Worm (Caenorhabditis elegans) whole organism, L3 larva: ENCODE data around the gene enri-1.

Source experiments
- R02D3.7 ChIP-seq: fragments of 150-350 bp; optimal IDR thresholded peaks from 2 replicates; lab custom pipeline; 2014; ENCODE audit warnings: missing biosample characterization, missing genetic modification characterization
- ZK546.5 ChIP-seq: sonication (generic microtip); optimal IDR thresholded peaks from 2 replicates; lab custom pipeline; 2017; ENCODE audit warnings: missing biosample characterization, missing genetic modification characterization
- ama-1 ChIP-seq: fragments of 150-350 bp; optimal IDR thresholded peaks from 2 replicates; lab custom pipeline; 2018
- ceh-16 ChIP-seq: sonication (generic microtip); optimal IDR thresholded peaks from 2 replicates; lab custom pipeline; 2017; ENCODE audit warnings: missing biosample characterization, missing genetic modification characterization
- ceh-28 ChIP-seq: fragments of 150-350 bp; optimal IDR thresholded peaks from 2 replicates; lab custom pipeline; 2014; ENCODE audit warnings: missing biosample characterization, missing genetic modification reagents, missing genetic modification characterization
- ceh-82 ChIP-seq: fragments of 150-350 bp; optimal IDR thresholded peaks from 2 replicates; lab custom pipeline; 2014; ENCODE audit warnings: missing biosample characterization, missing genetic modification characterization
- ceh-9 ChIP-seq: sonication (generic microtip); optimal IDR thresholded peaks from 2 replicates; lab custom pipeline; 2018; ENCODE audit warnings: missing biosample characterization, missing genetic modification characterization
- daf-12 ChIP-seq: fragments of 150-350 bp; optimal IDR thresholded peaks from 2 replicates; lab custom pipeline; 2014; ENCODE audit warnings: missing biosample characterization, missing genetic modification reagents, missing genetic modification characterization
- egl-5 ChIP-seq: fragments of 150-350 bp; optimal IDR thresholded peaks from 2 replicates; lab custom pipeline; 2017; ENCODE audit warnings: missing biosample characterization, missing genetic modification reagents, missing genetic modification characterization, inconsistent platforms
- elt-2 ChIP-seq: sonication (generic microtip); optimal IDR thresholded peaks from 2 replicates; lab custom pipeline; 2016; ENCODE audit warnings: missing genetic modification reagents, mild to moderate bottlenecking, missing genetic modification characterization, missing compliant biosample characterization
- elt-3 ChIP-seq, 3 experiments: fragments of 150-350 bp in 1 of 3; sonication (generic microtip) in 2 of 3; optimal IDR thresholded peaks; 2 replicates in 2 of 3; 4 replicates in 1 of 3; lab custom pipeline; 2014 to 2017; ENCODE audit warnings: missing biosample characterization in 3 of 3, missing genetic modification characterization in 3 of 3
- eor-1 ChIP-seq, 2 experiments: fragments of 150-350 bp; optimal IDR thresholded peaks; 2 replicates each; lab custom pipeline; 2014 to 2018; ENCODE audit warnings: missing biosample characterization in 2 of 2, missing genetic modification characterization in 2 of 2
- fkh-2 ChIP-seq: fragments of 150-350 bp; optimal IDR thresholded peaks from 2 replicates; lab custom pipeline; 2014; ENCODE audit warnings: missing biosample characterization, missing genetic modification reagents, missing genetic modification characterization
- fos-1 ChIP-seq: fragments of 150-350 bp; optimal IDR thresholded peaks from 2 replicates; lab custom pipeline; 2014; ENCODE audit warnings: missing biosample characterization, missing genetic modification characterization
- hmg-11 ChIP-seq: sonication (generic microtip); optimal IDR thresholded peaks from 2 replicates; lab custom pipeline; 2016; ENCODE audit warnings: missing genetic modification characterization, missing compliant biosample characterization
- jun-1 ChIP-seq: fragments of 150-350 bp; optimal IDR thresholded peaks from 2 replicates; lab custom pipeline; 2014; ENCODE audit warnings: missing biosample characterization, missing genetic modification reagents, missing genetic modification characterization
- lin-15B ChIP-seq: fragments of 150-350 bp; optimal IDR thresholded peaks from 2 replicates; lab custom pipeline; 2014; ENCODE audit warnings: missing biosample characterization, missing genetic modification characterization
- lin-39 ChIP-seq: fragments of 150-350 bp; optimal IDR thresholded peaks from 2 replicates; lab custom pipeline; 2018; ENCODE audit warnings: missing biosample characterization, missing genetic modification reagents, missing genetic modification characterization
- lsy-12 ChIP-seq: sonication (generic microtip); optimal IDR thresholded peaks from 2 replicates; lab custom pipeline; 2016; ENCODE audit warnings: mild to moderate bottlenecking, missing genetic modification characterization, missing compliant biosample characterization
- nfya-1 ChIP-seq: sonication (generic microtip); optimal IDR thresholded peaks from 2 replicates; lab custom pipeline; 2017; ENCODE audit warnings: missing genetic modification characterization, mild to moderate bottlenecking, missing compliant biosample characterization, antibody characterized with exemption, moderate library complexity; ENCODE audit not compliant: insufficient read depth
- nhr-11 ChIP-seq: fragments of 150-350 bp; optimal IDR thresholded peaks from 2 replicates; lab custom pipeline; 2014; ENCODE audit warnings: missing biosample characterization, missing genetic modification characterization
- nhr-12 ChIP-seq: fragments of 150-350 bp; optimal IDR thresholded peaks from 2 replicates; lab custom pipeline; 2014; ENCODE audit warnings: missing biosample characterization, missing genetic modification characterization
- nhr-23 ChIP-seq: fragments of 150-350 bp; optimal IDR thresholded peaks from 2 replicates; lab custom pipeline; 2014; ENCODE audit warnings: missing biosample characterization, missing genetic modification reagents, missing genetic modification characterization
- nhr-237 ChIP-seq: fragments of 150-350 bp; optimal IDR thresholded peaks from 2 replicates; lab custom pipeline; 2014; ENCODE audit warnings: missing biosample characterization, missing genetic modification characterization
- nhr-25 ChIP-seq: sonication (generic microtip); optimal IDR thresholded peaks from 2 replicates; lab custom pipeline; 2017; ENCODE audit warnings: missing biosample characterization, missing genetic modification characterization
- nhr-28 ChIP-seq: fragments of 150-350 bp; optimal IDR thresholded peaks from 2 replicates; lab custom pipeline; 2014; ENCODE audit warnings: missing biosample characterization, missing genetic modification characterization
- nhr-43 ChIP-seq: sonication (generic microtip); optimal IDR thresholded peaks from 2 replicates; lab custom pipeline; 2016; ENCODE audit warnings: mild to moderate bottlenecking, missing genetic modification characterization, missing compliant biosample characterization; ENCODE audit not compliant: poor library complexity, severe bottlenecking
- nhr-67 ChIP-seq: fragments of 150-350 bp; optimal IDR thresholded peaks from 2 replicates; lab custom pipeline; 2014; ENCODE audit warnings: missing biosample characterization, missing genetic modification characterization
- nhr-76 ChIP-seq: fragments of 150-350 bp; sonication (generic microtip); optimal IDR thresholded peaks from 5 replicates; lab custom pipeline; 2014; ENCODE audit warnings: missing biosample characterization, missing genetic modification characterization
- nhr-77 ChIP-seq: fragments of 150-350 bp; optimal IDR thresholded peaks from 2 replicates; lab custom pipeline; 2014; ENCODE audit warnings: missing biosample characterization, missing genetic modification characterization
- pha-4 ChIP-seq: fragments of 150-350 bp; optimal IDR thresholded peaks from 2 replicates; lab custom pipeline; 2014; ENCODE audit warnings: missing biosample characterization, missing genetic modification reagents, missing genetic modification characterization
- pqm-1 ChIP-seq: fragments of 150-350 bp; optimal IDR thresholded peaks from 2 replicates; lab custom pipeline; 2017; ENCODE audit warnings: missing biosample characterization, missing genetic modification characterization, inconsistent platforms
- sea-2 ChIP-seq: fragments of 150-350 bp; sonication (generic microtip); optimal IDR thresholded peaks from 4 replicates; lab custom pipeline; 2014; ENCODE audit warnings: missing biosample characterization, missing genetic modification reagents, missing genetic modification characterization
- snpc-4 ChIP-seq: fragments of 150-350 bp; optimal IDR thresholded peaks from 2 replicates; lab custom pipeline; 2014; ENCODE audit warnings: missing biosample characterization, missing genetic modification characterization
- tbx-2 ChIP-seq: sonication (generic microtip); optimal IDR thresholded peaks from 2 replicates; lab custom pipeline; 2016; ENCODE audit warnings: mild to moderate bottlenecking, missing genetic modification characterization, missing compliant biosample characterization
- unc-39 ChIP-seq: sonication (generic microtip); optimal IDR thresholded peaks from 4 replicates; lab custom pipeline; 2017; ENCODE audit warnings: missing biosample characterization, missing genetic modification characterization
- zag-1 ChIP-seq: fragments of 150-350 bp; optimal IDR thresholded peaks from 2 replicates; lab custom pipeline; 2014; ENCODE audit warnings: missing biosample characterization, missing genetic modification characterization
- ztf-11 ChIP-seq: fragments of 150-350 bp; optimal IDR thresholded peaks from 2 replicates; lab custom pipeline; 2014; ENCODE audit warnings: missing biosample characterization, missing genetic modification characterization

The enri-1 gene

DNA sequence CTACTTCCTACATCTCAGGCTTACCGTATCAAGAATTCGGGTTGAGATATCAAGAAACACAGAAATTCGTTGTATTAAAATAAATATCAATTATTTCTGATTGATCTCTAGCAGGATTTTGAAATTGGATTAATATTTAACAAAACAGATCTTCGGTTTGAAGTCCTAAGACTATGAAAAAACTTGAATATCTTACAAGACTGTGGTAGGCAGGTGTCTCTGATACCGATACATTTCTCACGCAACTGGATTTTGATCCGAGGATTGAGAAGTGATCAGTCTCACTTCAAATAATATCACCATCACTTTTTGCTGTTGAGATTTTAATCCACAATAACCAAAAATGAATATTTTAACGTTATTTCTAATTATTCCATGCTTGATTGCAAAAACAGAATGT, 5.3 kb upstream of the enri-1 start, which contains the start of gene F43C11.4:
F43C11.4 (plus strand) TSS at position 301 of the 400 bp plus-strand sequence.
- TF ChIP-seq nfya-1 (tag; lab: Kevin White, UChicago): no peak

ce11 chrII:2342004-2342479, 627 bp upstream of the enri-1 start, which contains the start of gene F43C11.6:
Gene F43C11.6 (plus strand): TSS chrII:2342429.
- TF ChIP-seq ceh-16 (tag; lab: Kevin White, UChicago) (no peak), pha-4 (tag; lab: Kevin White, UChicago) (peak; percentile 59), unc-39 (tag; lab: Kevin White, UChicago) (no peak), lin-15B (peak; percentile 63), tbx-2 (no peak), nhr-23 (tag; lab: Kevin White, UChicago) (peak; percentile 9), R02D3.7 (tag; lab: Kevin White, UChicago) (peak; percentile 87), lin-39 (peak; percentile 37), elt-2 (tag; lab: Kevin White, UChicago) (peak; percentile 21), nfya-1 (tag; lab: Kevin White, UChicago) (peak; percentile 51), egl-5 (tag; lab: Kevin White, UChicago) (peak; percentile 21)

ce11 chrII:2340974-2341373, 441 bp downstream of the enri-1 start:
- TF ChIP-seq ceh-16 (tag; lab: Kevin White, UChicago): peak; percentile 16
- TF ChIP-seq ama-1: no peak
- TF ChIP-seq snpc-4: no peak
- peak; percentile 42 for TF ChIP-seq hmg-11 (tag; lab: Kevin White, UChicago)
- TF ChIP-seq elt-2 (tag; lab: Kevin White, UChicago): peak; percentile 5
- TF ChIP-seq pqm-1 (tag; lab: Kevin White, UChicago): no peak
- peak; percentile 14 for TF ChIP-seq nfya-1 (tag; lab: Kevin White, UChicago)
- TF ChIP-seq fkh-2 (tag; lab: Kevin White, UChicago): no peak

- TF ChIP-seq ceh-82 (tag; lab: Kevin White, UChicago) (no peak), nhr-28 (tag; lab: Kevin White, UChicago) (no peak), nhr-76 (tag; lab: Kevin White, UChicago) (no peak), nhr-43 (tag; lab: Kevin White, UChicago) (no peak), pqm-1 (tag; lab: Kevin White, UChicago) (no peak), ZK546.5 (tag; lab: Kevin White, UChicago) (no peak), tbx-2 (no peak), nhr-67 (tag; lab: Kevin White, UChicago) (no peak), ceh-9 (no peak), nhr-12 (tag; lab: Kevin White, UChicago) (no peak), nhr-11 (tag; lab: Kevin White, UChicago) (no peak), nfya-1 (tag; lab: Kevin White, UChicago) (no peak), nhr-237 (tag; lab: Kevin White, UChicago) (no peak), jun-1 (tag; lab: Kevin White, UChicago) (no peak), ztf-11 (no peak), nhr-77 (tag; lab: Kevin White, UChicago) (no peak), lsy-12 (tag; lab: Kevin White, UChicago) (no peak)
Observed at ce11 chrII:2336177-2336576, 5.2 kb downstream of the enri-1 start.

DNA sequence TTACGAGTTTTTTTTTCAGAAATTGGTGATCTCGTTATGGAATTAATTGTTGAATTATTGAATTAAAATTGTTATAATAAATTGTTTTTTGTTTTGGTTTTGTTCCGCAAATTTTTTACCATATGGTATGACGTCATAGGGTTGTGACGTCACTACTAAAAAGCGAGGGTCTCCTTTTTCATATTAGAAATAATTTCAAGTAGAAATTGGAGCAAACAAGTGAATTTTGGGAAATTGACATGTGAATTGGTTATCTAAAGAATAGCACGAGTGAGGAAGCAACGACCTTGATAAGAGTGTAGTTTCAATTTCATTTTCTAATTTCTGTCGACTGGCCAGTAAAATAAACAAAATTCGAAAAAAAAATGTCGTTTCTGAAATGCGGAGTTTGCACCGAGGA, 5.8 kb downstream of the enri-1 start, which contains the start of gene F43C11.7:
F43C11.7 (plus strand) TSS at position 326 of the 400 bp plus-strand sequence.
- TF ChIP-seq sea-2 (GFP tag; lab: Kevin White, UChicago) (no peak), zag-1 (tag; lab: Kevin White, UChicago) (no peak), ZK546.5 (tag; lab: Kevin White, UChicago) (no peak), daf-12 (tag; lab: Kevin White, UChicago) (no peak), eor-1 (tag; optimal IDR thresholded peaks at IDR 0.05; lab: Kevin White, UChicago) (no peak), ceh-28 (tag; lab: Kevin White, UChicago) (no peak), pha-4 (tag; lab: Kevin White, UChicago) (peak; percentile 51), nhr-12 (tag; lab: Kevin White, UChicago) (no peak), nhr-67 (tag; lab: Kevin White, UChicago) (no peak), fkh-2 (tag; lab: Kevin White, UChicago) (no peak), nhr-11 (tag; lab: Kevin White, UChicago) (no peak), pqm-1 (tag; lab: Kevin White, UChicago) (peak; percentile 49), fos-1 (tag; lab: Kevin White, UChicago) (no peak), nhr-25 (tag; lab: Kevin White, UChicago) (no peak), tbx-2 (no peak), unc-39 (tag; lab: Kevin White, UChicago) (no peak), elt-2 (tag; lab: Kevin White, UChicago) (peak; percentile 87), lin-15B (no peak), elt-3 (tag; optimal IDR thresholded peaks at IDR 0.05; lab: Kevin White, UChicago) (no peak)
